Worm (Caenorhabditis elegans): Measurements from ENCODE around the gene W06A7.2.

- TF ChIP-seq nhr-12 (tag; optimal IDR thresholded peaks at IDR 0.05) (no peak), unc-62 (GFP tag; optimal IDR thresholded peaks at IDR 0.05) (no peak), lin-15B (tag; optimal IDR thresholded peaks at IDR 0.05) (no peak)
Measured at ce11 chrV:14793043-14793442, 28.6 kb upstream of the W06A7.2 start.

Measured in whole organism, L3 larva.